Fruit fly (Drosophila melanogaster): ENCODE measurements around the gene S6kII.

S6kII gene

dm6 chrX:22529664-22530321 is at the start of gene S6kII:
Gene S6kII, plus strand, starts transcription at chrX:22529964.
- TF ChIP-seq tj (GFP tag; optimal IDR thresholded peaks at IDR 0.05): peak; percentile 85
- no peak for TF ChIP-seq Mnt (GFP tag; optimal IDR thresholded peaks at IDR 0.05)
- TF ChIP-seq CG14711 (tag; optimal IDR thresholded peaks at IDR 0.05): peak; percentile 14
- no peak for TF ChIP-seq cnc (optimal IDR thresholded peaks at IDR 0.05)
- peak; percentile 59 for TF ChIP-seq bab1 (GFP tag; optimal IDR thresholded peaks at IDR 0.05)

- TF ChIP-seq CG12768 (GFP tag; optimal IDR thresholded peaks at IDR 0.05) (no peak), pad (GFP tag; optimal IDR thresholded peaks at IDR 0.05) (peak; percentile 89), CG14711 (tag; optimal IDR thresholded peaks at IDR 0.05) (no peak), CG7101 (tag; optimal IDR thresholded peaks at IDR 0.05) (no peak), cic (GFP tag; optimal IDR thresholded peaks at IDR 0.05) (no peak), kay (GFP tag; ENCODE audit: borderline replicate concordance) (no peak), ovo (GFP tag; optimal IDR thresholded peaks at IDR 0.05) (peak; percentile 79)
Measured at dm6 chrX:22480612-22481011, 49.2 kb upstream of the S6kII start.

- TF ChIP-seq Mnt (GFP tag; optimal IDR thresholded peaks at IDR 0.05) (peak; percentile 89), CG11617 (GFP tag; optimal IDR thresholded peaks at IDR 0.05) (peak; percentile 28), kay (GFP tag; ENCODE audit: borderline replicate concordance) (no peak), CG12768 (GFP tag; optimal IDR thresholded peaks at IDR 0.05) (no peak), cic (GFP tag; optimal IDR thresholded peaks at IDR 0.05) (peak; percentile 1), toe (GFP tag; optimal IDR thresholded peaks at IDR 0.05) (no peak), bab1 (GFP tag; optimal IDR thresholded peaks at IDR 0.05) (no peak), tj (GFP tag; optimal IDR thresholded peaks at IDR 0.05) (peak; percentile 33)
Measured at dm6 chrX:22481131-22481530, 48.6 kb upstream of the S6kII start.

dm6 chrX:22481860-22482544 is 47.8 kb upstream of the S6kII start, which contains the start of the genes Cp110 and CG12576:
Gene Cp110, plus strand, starts transcription at chrX:22482082.
Gene CG12576, minus strand, starts transcription at chrX:22482357.
- TF ChIP-seq Crg-1 (GFP tag; optimal IDR thresholded peaks at IDR 0.05): peak; percentile 10
- no peak for TF ChIP-seq bab1 (GFP tag; optimal IDR thresholded peaks at IDR 0.05)

- no peak for TF ChIP-seq CG12768 (GFP tag; optimal IDR thresholded peaks at IDR 0.05)
- TF ChIP-seq kay (GFP tag; ENCODE audit: borderline replicate concordance): peak; percentile 58
Measured at dm6 chrX:22486487-22486886, 43.3 kb upstream of the S6kII start.

- no peak for TF ChIP-seq CG7101 (tag; optimal IDR thresholded peaks at IDR 0.05)
- TF ChIP-seq CG7045 (GFP tag; optimal IDR thresholded peaks at IDR 0.05): no peak
- TF ChIP-seq tj (GFP tag; optimal IDR thresholded peaks at IDR 0.05): peak; percentile 65
- TF ChIP-seq Mnt (GFP tag; optimal IDR thresholded peaks at IDR 0.05): no peak
- TF ChIP-seq toe (GFP tag; optimal IDR thresholded peaks at IDR 0.05): no peak
- peak; percentile 6 for TF ChIP-seq kay (GFP tag; ENCODE audit: borderline replicate concordance)
- TF ChIP-seq bab1 (GFP tag; optimal IDR thresholded peaks at IDR 0.05): peak; percentile 80
- no peak for TF ChIP-seq ovo (GFP tag; optimal IDR thresholded peaks at IDR 0.05)
- TF ChIP-seq CG14711 (tag; optimal IDR thresholded peaks at IDR 0.05): no peak
- TF ChIP-seq cnc (optimal IDR thresholded peaks at IDR 0.05): no peak
- TF ChIP-seq Crg-1 (GFP tag; optimal IDR thresholded peaks at IDR 0.05): no peak
- no peak for TF ChIP-seq cic (GFP tag; optimal IDR thresholded peaks at IDR 0.05)
Measured at dm6 chrX:22486919-22487634, 42.7 kb upstream of the S6kII start.

- TF ChIP-seq CG11617 (GFP tag; optimal IDR thresholded peaks at IDR 0.05) (no peak), toe (GFP tag; optimal IDR thresholded peaks at IDR 0.05) (no peak), CG14711 (tag; optimal IDR thresholded peaks at IDR 0.05) (peak; percentile 38), kay (GFP tag; ENCODE audit: borderline replicate concordance) (peak; percentile 89), ovo (GFP tag; optimal IDR thresholded peaks at IDR 0.05) (no peak), Crg-1 (GFP tag; optimal IDR thresholded peaks at IDR 0.05) (no peak), cic (GFP tag; optimal IDR thresholded peaks at IDR 0.05) (peak; percentile 11), CG7101 (tag; optimal IDR thresholded peaks at IDR 0.05) (peak; percentile 9), tj (GFP tag; optimal IDR thresholded peaks at IDR 0.05) (peak; percentile 27)
Measured at dm6 chrX:22487667-22488593, 41.8 kb upstream of the S6kII start.

- TF ChIP-seq kay (GFP tag; ENCODE audit: borderline replicate concordance) (no peak), cic (GFP tag; optimal IDR thresholded peaks at IDR 0.05) (peak; percentile 72)
Measured at dm6 chrX:22490584-22490983, 39.2 kb upstream of the S6kII start.
